Fruit fly (Drosophila melanogaster) whole organism, prepupa: ENCODE data around the gene Klp64D.

Source experiments
- Blimp-1 ChIP-seq: fragments of 200-800 bp; sonication (Bioruptor generic); optimal IDR thresholded peaks from 3 replicates; lab custom pipeline; 2017; ENCODE audit warnings: missing biosample characterization, missing genetic modification characterization, mild to moderate bottlenecking, moderate library complexity, missing genetic modification reagents
- CG11294 ChIP-seq: fragments of 200-800 bp; sonication (Bioruptor generic); IDR thresholded peaks from 2 replicates; pipeline ENCODE4 v1.3.6; 2022; ENCODE audit warnings: missing biosample characterization, missing genetic modification characterization
- CG11902 ChIP-seq: fragments of 200-800 bp; sonication (Bioruptor generic); optimal IDR thresholded peaks from 3 replicates; lab custom pipeline; 2016; ENCODE audit warnings: missing biosample characterization, missing genetic modification characterization
- CG15336 ChIP-seq: fragments of 200-800 bp; sonication (Bioruptor generic); IDR thresholded peaks from 2 replicates; pipeline ENCODE4 v1.3.6; 2022; ENCODE audit warnings: missing biosample characterization, missing genetic modification characterization
- CG16779 ChIP-seq: fragments of 200-800 bp; sonication (Bioruptor generic); optimal IDR thresholded peaks from 3 replicates; lab custom pipeline; 2017; ENCODE audit warnings: missing biosample characterization, mild to moderate bottlenecking, missing genetic modification characterization
- CG3032 ChIP-seq: fragments of 200-800 bp; optimal IDR thresholded peaks from 2 replicates; lab custom pipeline; 2019; ENCODE audit warnings: missing biosample characterization, mild to moderate bottlenecking, missing genetic modification characterization, moderate library complexity
- CG31627 ChIP-seq: fragments of 200-800 bp; sonication (Bioruptor generic); optimal IDR thresholded peaks from 3 replicates; lab custom pipeline; 2016; ENCODE audit warnings: missing biosample characterization, missing genetic modification characterization
- CG32006 ChIP-seq: fragments of 200-800 bp; sonication (Bioruptor generic); optimal IDR thresholded peaks from 3 replicates; lab custom pipeline; 2017; ENCODE audit warnings: missing biosample characterization, mild to moderate bottlenecking, missing genetic modification characterization
- CG34406 ChIP-seq: fragments of 200-800 bp; sonication (Bioruptor generic); optimal IDR thresholded peaks from 3 replicates; lab custom pipeline; 2016; ENCODE audit warnings: missing biosample characterization, missing genetic modification characterization
- CG3919 ChIP-seq: fragments of 200-800 bp; sonication (Bioruptor generic); optimal IDR thresholded peaks from 3 replicates; lab custom pipeline; 2016; ENCODE audit warnings: missing biosample characterization, missing genetic modification characterization
- CG4318 ChIP-seq: fragments of 200-800 bp; sonication (Bioruptor generic); optimal IDR thresholded peaks from 3 replicates; lab custom pipeline; 2017; ENCODE audit warnings: missing biosample characterization, mild to moderate bottlenecking, missing genetic modification characterization
- CG6163 ChIP-seq: fragments of 200-800 bp; sonication (Bioruptor generic); IDR thresholded peaks from 3 replicates; pipeline ENCODE4 v1.3.6; 2022; ENCODE audit warnings: missing biosample characterization, missing genetic modification characterization
- CG6276 ChIP-seq: fragments of 200-800 bp; sonication (Bioruptor generic); optimal IDR thresholded peaks from 2 replicates; lab custom pipeline; 2017; ENCODE audit warnings: missing biosample characterization, mild to moderate bottlenecking, missing genetic modification characterization
- CG6808 ChIP-seq: fragments of 200-800 bp; sonication (Bioruptor generic); optimal IDR thresholded peaks from 3 replicates; lab custom pipeline; 2017; ENCODE audit warnings: missing biosample characterization, missing genetic modification characterization, mild to moderate bottlenecking, moderate library complexity, missing genetic modification reagents
- CG6854 ChIP-seq: fragments of 200-800 bp; sonication (Bioruptor generic); optimal IDR thresholded peaks from 2 replicates; lab custom pipeline; 2017; ENCODE audit warnings: missing biosample characterization, mild to moderate bottlenecking, missing genetic modification characterization
- CG7368 ChIP-seq: fragments of 200-800 bp; sonication (Bioruptor generic); optimal IDR thresholded peaks from 3 replicates; lab custom pipeline; 2016; ENCODE audit warnings: missing biosample characterization, missing genetic modification characterization
- CG8319 ChIP-seq: fragments of 200-800 bp; sonication (Bioruptor generic); optimal IDR thresholded peaks from 3 replicates; lab custom pipeline; 2016; ENCODE audit warnings: missing biosample characterization, missing genetic modification characterization
- CG8632 ChIP-seq: fragments of 200-800 bp; sonication (Bioruptor generic); optimal IDR thresholded peaks from 3 replicates; lab custom pipeline; 2016; ENCODE audit warnings: missing biosample characterization, missing genetic modification characterization
- Eip75B ChIP-seq: fragments of 200-800 bp; sonication (Bioruptor generic); optimal IDR thresholded peaks from 3 replicates; lab custom pipeline; 2016; ENCODE audit warnings: missing biosample characterization, missing genetic modification characterization
- Eip78C ChIP-seq: fragments of 200-800 bp; sonication (Bioruptor generic); peaks from one replicate; lab custom pipeline; 2016; ENCODE audit warnings: missing biosample characterization, missing genetic modification characterization
- Eip93F ChIP-seq: fragments of 200-800 bp; sonication (Bioruptor generic); optimal IDR thresholded peaks from 2 replicates; lab custom pipeline; 2016; ENCODE audit warnings: missing biosample characterization, mild to moderate bottlenecking, missing genetic modification characterization
- Ets96B ChIP-seq: fragments of 200-800 bp; optimal IDR thresholded peaks from 2 replicates; lab custom pipeline; 2019; ENCODE audit warnings: missing biosample characterization, mild to moderate bottlenecking, missing genetic modification characterization, moderate library complexity
- Gug ChIP-seq: fragments of 200-800 bp; sonication (Bioruptor generic); IDR thresholded peaks from 2 replicates; pipeline ENCODE4 v1.3.6; 2022; ENCODE audit warnings: missing biosample characterization, missing genetic modification characterization
- Hr38 ChIP-seq: sonication (Bioruptor generic); optimal IDR thresholded peaks from 2 replicates; lab custom pipeline; 2016; ENCODE audit warnings: missing biosample characterization, missing genetic modification characterization
- Hr4 ChIP-seq: fragments of 200-800 bp; sonication (Bioruptor generic); optimal IDR thresholded peaks from 3 replicates; lab custom pipeline; 2016; ENCODE audit warnings: missing biosample characterization, missing genetic modification characterization
- Met ChIP-seq: fragments of 200-800 bp; sonication (Bioruptor generic); optimal IDR thresholded peaks from 3 replicates; lab custom pipeline; 2016; ENCODE audit warnings: missing biosample characterization, missing genetic modification characterization
- Smox ChIP-seq: fragments of 200-800 bp; sonication (Bioruptor generic); optimal IDR thresholded peaks from 3 replicates; lab custom pipeline; 2016; ENCODE audit warnings: missing biosample characterization, missing genetic modification characterization
- Sox102F ChIP-seq: fragments of 200-800 bp; sonication (Bioruptor generic); optimal IDR thresholded peaks from 2 replicates; lab custom pipeline; 2016; ENCODE audit warnings: missing biosample characterization, mild to moderate bottlenecking, missing genetic modification characterization
- Sox14 ChIP-seq: fragments of 200-800 bp; sonication (Bioruptor generic); optimal IDR thresholded peaks from 3 replicates; lab custom pipeline; 2016; ENCODE audit warnings: missing biosample characterization, missing genetic modification characterization
- achi ChIP-seq: fragments of 200-800 bp; sonication (Bioruptor generic); optimal IDR thresholded peaks from 3 replicates; lab custom pipeline; 2016; ENCODE audit warnings: missing biosample characterization, missing genetic modification characterization
- acj6 ChIP-seq: fragments of 200-800 bp; sonication (Bioruptor generic); optimal IDR thresholded peaks from 3 replicates; lab custom pipeline; 2016; ENCODE audit warnings: missing biosample characterization, missing genetic modification characterization
- cyc ChIP-seq: fragments of 200-800 bp; sonication (Bioruptor generic); optimal IDR thresholded peaks from 3 replicates; lab custom pipeline; 2016; ENCODE audit warnings: missing biosample characterization, missing genetic modification characterization
- dsx ChIP-seq: fragments of 200-800 bp; optimal IDR thresholded peaks from 3 replicates; lab custom pipeline; 2019; ENCODE audit warnings: missing biosample characterization, mild to moderate bottlenecking, missing genetic modification characterization, moderate library complexity; ENCODE audit not compliant: poor library complexity, severe bottlenecking
- eg ChIP-seq: fragments of 200-800 bp; sonication (Bioruptor generic); IDR thresholded peaks from 3 replicates; pipeline ENCODE4 v1.3.6; 2022; ENCODE audit warnings: missing biosample characterization, missing genetic modification characterization
- esn ChIP-seq: fragments of 200-800 bp; sonication (Bioruptor generic); optimal IDR thresholded peaks from 2 replicates; lab custom pipeline; 2016; ENCODE audit warnings: missing biosample characterization, mild to moderate bottlenecking, missing genetic modification characterization, moderate library complexity
- fd59A ChIP-seq: fragments of 200-800 bp; sonication (Bioruptor generic); optimal IDR thresholded peaks from 2 replicates; lab custom pipeline; 2017; ENCODE audit warnings: missing biosample characterization, mild to moderate bottlenecking, missing genetic modification characterization, missing genetic modification reagents
- fd85E ChIP-seq: fragments of 200-800 bp; sonication (Bioruptor generic); optimal IDR thresholded peaks from 3 replicates; lab custom pipeline; 2016; ENCODE audit warnings: missing biosample characterization, missing genetic modification characterization
- fkh ChIP-seq: fragments of 200-800 bp; sonication (Bioruptor generic); optimal IDR thresholded peaks from 3 replicates; lab custom pipeline; 2017; ENCODE audit warnings: missing biosample characterization, mild to moderate bottlenecking, missing genetic modification characterization, moderate library complexity
- lz ChIP-seq: fragments of 200-800 bp; sonication (Bioruptor generic); optimal IDR thresholded peaks from 3 replicates; lab custom pipeline; 2016; ENCODE audit warnings: missing biosample characterization, missing genetic modification characterization
- pdm3 ChIP-seq: fragments of 200-800 bp; sonication (Bioruptor generic); optimal IDR thresholded peaks from 3 replicates; lab custom pipeline; 2016; ENCODE audit warnings: missing biosample characterization, missing genetic modification characterization
- salr ChIP-seq, 2 experiments: fragments of 200-800 bp; sonication (Bioruptor generic); optimal IDR thresholded peaks; 3 replicates each; lab custom pipeline; 2016 to 2018; ENCODE audit warnings: missing biosample characterization in 2 of 2, missing genetic modification characterization in 2 of 2, mild to moderate bottlenecking in 1 of 2
- spab ChIP-seq: fragments of 200-800 bp; sonication (Bioruptor generic); optimal IDR thresholded peaks from 2 replicates; lab custom pipeline; 2017; ENCODE audit warnings: missing biosample characterization, mild to moderate bottlenecking, missing genetic modification characterization, missing genetic modification reagents
- ss ChIP-seq, 2 experiments: fragments of 200-800 bp; sonication (Bioruptor generic); optimal IDR thresholded peaks; 2 replicates in 1 of 2; 3 replicates in 1 of 2; lab custom pipeline; 2017 to 2018; ENCODE audit warnings: mild to moderate bottlenecking in 2 of 2, missing biosample characterization in 2 of 2, missing genetic modification characterization in 2 of 2, moderate library complexity in 1 of 2
- svp ChIP-seq: fragments of 200-800 bp; sonication (Bioruptor generic); peaks from one replicate; lab custom pipeline; 2016; ENCODE audit warnings: missing biosample characterization, missing genetic modification characterization
- topi ChIP-seq: fragments of 200-800 bp; sonication (Bioruptor generic); optimal IDR thresholded peaks from 3 replicates; lab custom pipeline; 2016; ENCODE audit warnings: missing biosample characterization, missing genetic modification characterization
- vri ChIP-seq: fragments of 200-800 bp; sonication (Bioruptor generic); optimal IDR thresholded peaks from 3 replicates; lab custom pipeline; 2016; ENCODE audit warnings: missing biosample characterization, mild to moderate bottlenecking, missing genetic modification characterization

Klp64D gene

DNA sequence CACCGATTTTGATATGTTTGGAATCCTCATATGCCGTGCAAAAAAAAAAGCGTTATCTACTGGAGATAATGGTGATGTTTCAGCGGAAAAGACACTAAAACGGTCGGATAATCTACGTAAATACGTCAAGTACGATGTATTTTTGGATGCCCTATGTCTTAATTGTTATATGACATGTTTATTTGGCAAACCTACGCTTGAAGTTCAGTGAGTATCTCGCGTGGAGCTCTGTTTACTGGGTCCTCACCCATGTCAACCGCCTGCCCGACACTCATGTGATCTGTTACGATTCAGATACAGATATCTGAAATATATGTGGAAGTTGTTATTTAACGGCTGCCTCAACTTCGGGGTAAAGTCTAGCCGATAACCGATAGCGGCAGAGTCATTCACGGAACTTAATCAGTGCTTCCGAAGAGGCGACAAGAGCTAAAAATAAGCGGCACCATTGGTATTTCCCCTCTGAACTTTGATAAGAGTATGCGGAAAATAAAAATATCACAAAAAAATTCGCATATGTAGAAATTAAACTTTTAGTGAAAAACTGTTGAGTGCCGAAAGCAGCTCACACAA lies 5.6 kb downstream of the Klp64D start:
- TF ChIP-seq pdm3 (GFP tag; lab: Kevin White, UChicago) = no peak
- peak; percentile 55 for TF ChIP-seq fkh (GFP tag; lab: Kevin White, UChicago)
- TF ChIP-seq dsx (GFP tag; lab: Kevin White, UChicago) = no peak
- TF ChIP-seq Hr38 (GFP tag; lab: Kevin White, UChicago) = no peak
- TF ChIP-seq ss (GFP tag; optimal IDR thresholded peaks at IDR 0.05; lab: Kevin White, UChicago) = peak in 1 of 2 experiments; percentile 54
- peak; percentile 92 for TF ChIP-seq svp (GFP tag; lab: Kevin White, UChicago)
- TF ChIP-seq Gug (GFP tag; lab: Robert Waterston, UW) = no peak
- peak; percentile 85 for TF ChIP-seq vri (GFP tag; lab: Kevin White, UChicago)
- no peak for TF ChIP-seq CG6854 (GFP tag; lab: Kevin White, UChicago)
- no peak for TF ChIP-seq Blimp-1
- no peak for TF ChIP-seq CG6163 (GFP tag; lab: Robert Waterston, UW)
- TF ChIP-seq spab (GFP tag; lab: Kevin White, UChicago) = no peak
- no peak for TF ChIP-seq CG15336 (GFP tag; lab: Robert Waterston, UW)
- no peak for TF ChIP-seq CG8632 (GFP tag; lab: Kevin White, UChicago)
- TF ChIP-seq, all 60 proteins: peak for 4

DNA sequence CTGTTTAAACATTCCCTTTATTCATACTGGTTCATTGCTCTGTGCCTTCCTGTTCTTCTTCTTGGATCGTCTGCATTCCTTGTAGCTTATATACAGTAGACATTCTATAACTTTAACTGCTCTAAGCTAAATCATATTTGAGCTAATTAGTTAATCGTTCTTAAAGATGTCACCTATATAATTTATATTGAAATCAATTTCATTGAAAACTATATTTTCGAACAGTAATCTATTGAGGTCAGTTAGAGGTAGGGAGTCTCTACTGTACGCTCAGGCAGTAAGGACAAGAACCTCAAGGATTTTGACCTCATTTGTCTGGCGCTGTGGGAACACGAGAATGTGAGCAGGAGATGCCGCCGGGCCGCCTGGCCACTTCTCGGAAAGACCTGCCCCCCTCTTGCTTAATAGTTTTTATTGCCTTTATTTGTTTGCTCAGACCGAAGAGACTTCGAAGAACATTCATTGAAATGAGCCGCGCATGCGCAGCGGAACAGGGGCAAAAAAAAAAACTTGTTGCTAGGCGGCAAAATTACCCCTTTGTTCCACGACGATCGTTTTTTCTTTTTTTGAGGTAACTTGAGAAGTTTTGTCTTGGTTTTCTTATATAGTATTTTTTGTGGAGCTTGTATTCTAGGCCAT lies 6.4 kb downstream of the Klp64D start:
- TF ChIP-seq Smox (GFP tag; lab: Kevin White, UChicago) = peak; percentile 60
- peak; percentile 55 for TF ChIP-seq CG31627 (GFP tag; lab: Kevin White, UChicago)
- peak; percentile 94 for TF ChIP-seq dsx (GFP tag; lab: Kevin White, UChicago)
- TF ChIP-seq CG8319 (GFP tag; lab: Kevin White, UChicago) = peak; percentile 26
- no peak for TF ChIP-seq CG6854 (GFP tag; lab: Kevin White, UChicago)
- TF ChIP-seq lz (GFP tag; lab: Kevin White, UChicago) = peak; percentile 60
- 0 out of 2 replicates have a peak, but pooled peaks have one; percentile 44 for TF ChIP-seq Gug (GFP tag; lab: Robert Waterston, UW)
- peak; percentile 78 for TF ChIP-seq acj6 (GFP tag; lab: Kevin White, UChicago)
- peak; percentile 62 for TF ChIP-seq cyc (GFP tag; lab: Kevin White, UChicago)
- peak; percentile 97 for TF ChIP-seq Ets96B (tag; lab: Kevin White, UChicago)
- no peak for TF ChIP-seq CG6276 (GFP tag; lab: Kevin White, UChicago)
- TF ChIP-seq fkh (GFP tag; lab: Kevin White, UChicago) = no peak
- peak; percentile 62 for TF ChIP-seq topi
- TF ChIP-seq CG3032 (tag; lab: Kevin White, UChicago) = peak; percentile 96
- no peak for TF ChIP-seq CG4318
- TF ChIP-seq Sox14 (GFP tag; lab: Kevin White, UChicago) = peak; percentile 79
- TF ChIP-seq eg (GFP tag; lab: Robert Waterston, UW) = no peak
- TF ChIP-seq CG11294 (GFP tag; lab: Robert Waterston, UW) = no peak
- peak; percentile 50 to 75 for TF ChIP-seq ss (GFP tag; optimal IDR thresholded peaks at IDR 0.05; lab: Kevin White, UChicago)
- peak; percentile 73 for TF ChIP-seq achi (GFP tag; lab: Kevin White, UChicago)
- TF ChIP-seq CG7368 (GFP tag; lab: Kevin White, UChicago) = peak; percentile 78
- TF ChIP-seq fd59A = peak; percentile 92
- TF ChIP-seq svp (GFP tag; lab: Kevin White, UChicago) = no peak
- TF ChIP-seq CG3919 = peak; percentile 88
- TF ChIP-seq Eip93F (GFP tag; lab: Kevin White, UChicago) = no peak
- TF ChIP-seq CG15336 (GFP tag; lab: Robert Waterston, UW) = no peak
- TF ChIP-seq Met (GFP tag; lab: Kevin White, UChicago) = peak; percentile 72
- TF ChIP-seq CG6808 (GFP tag; lab: Kevin White, UChicago) = peak; percentile 95
- peak; percentile 53 for TF ChIP-seq Sox102F
- peak; percentile 4 for TF ChIP-seq fd85E (GFP tag; lab: Kevin White, UChicago)
- peak; percentile 32 for TF ChIP-seq CG16779 (tag; lab: Kevin White, UChicago)
- TF ChIP-seq Eip75B (GFP tag; lab: Kevin White, UChicago) = peak; percentile 92
- TF ChIP-seq CG34406 (GFP tag; lab: Kevin White, UChicago) = peak; percentile 61
- TF ChIP-seq CG8632 (GFP tag; lab: Kevin White, UChicago) = peak; percentile 73
- TF ChIP-seq spab (GFP tag; lab: Kevin White, UChicago) = peak; percentile 92
- peak; percentile 70 to 89 for TF ChIP-seq salr (GFP tag; optimal IDR thresholded peaks at IDR 0.05; lab: Kevin White, UChicago)
- TF ChIP-seq CG32006 (GFP tag; lab: Kevin White, UChicago) = peak; percentile 25
- TF ChIP-seq Hr4 = peak; percentile 40
- peak; percentile 73 for TF ChIP-seq esn (GFP tag; lab: Kevin White, UChicago)
- peak; percentile 42 for TF ChIP-seq CG11902 (GFP tag; lab: Kevin White, UChicago)
- peak; percentile 74 for TF ChIP-seq Eip78C (GFP tag; lab: Kevin White, UChicago)
